Fruit fly (Drosophila melanogaster): Measurements from ENCODE around the gene ush.
A peak's percentile ranks its signal among the peaks of the same experiment; 100 is the strongest.

ush gene

dm6 chr2L:549637-550036 is 73.6 kb downstream of the ush start (continued):
- TF ChIP-seq sna (GFP tag; IDR thresholded peaks at IDR 0.05; ENCODE audit: partially characterized antibody) (0 out of 2 replicates have a peak, but pooled peaks have one; percentile 41), Ptx1 (GFP tag; IDR thresholded peaks at IDR 0.05) (0 out of 2 replicates have a peak, but pooled peaks have one; percentile 15), C15 (GFP tag; IDR thresholded peaks at IDR 0.05) (no peak), tna (GFP tag; IDR thresholded peaks at IDR 0.05; ENCODE audit: partially characterized antibody) (peak; percentile 46; the same call in 1 of the 2 replicates), row (GFP tag; IDR thresholded peaks at IDR 0.05) (peak; percentile 75), CG11247 (GFP tag; IDR thresholded peaks at IDR 0.05) (0 out of 2 replicates have a peak, but pooled peaks have one; percentile 8), Dll (GFP tag; IDR thresholded peaks at IDR 0.05; ENCODE audit: partially characterized antibody) (no peak), nerfin-1 (tag; optimal IDR thresholded peaks at IDR 0.05) (peak; percentile 27), CG4617 (GFP tag; optimal IDR thresholded peaks at IDR 0.05; ENCODE audit: borderline replicate concordance) (no peak), CG12299 (tag; optimal IDR thresholded peaks at IDR 0.05) (no peak), H15 (GFP tag; IDR thresholded peaks at IDR 0.05) (0 out of 3 replicates have a peak, but pooled peaks have one; percentile 12), Med (GFP tag) (peak; percentile 50), sens (GFP tag) (peak; percentile 3), MTF-1 (GFP tag; optimal IDR thresholded peaks at IDR 0.05; ENCODE audit: borderline replicate concordance) (no peak), HLH4C (GFP tag; IDR thresholded peaks at IDR 0.05; ENCODE audit: partially characterized antibody) (peak; percentile 76), Hey (tag; optimal IDR thresholded peaks at IDR 0.05) (peak; percentile 90), wor (GFP tag; IDR thresholded peaks at IDR 0.05) (no peak), bbx (GFP tag; IDR thresholded peaks at IDR 0.05; ENCODE audit: partially characterized antibody) (peak; percentile 54; the same call in 1 of the 2 replicates), Scr (GFP tag; IDR thresholded peaks at IDR 0.05; ENCODE audit: partially characterized antibody) (0 out of 2 replicates have a peak, but pooled peaks have one; percentile 31), CG8290 (GFP tag; optimal IDR thresholded peaks at IDR 0.05) (no peak), CG8290 (tag; optimal IDR thresholded peaks at IDR 0.05) (no peak), CG6791 (GFP tag; IDR thresholded peaks at IDR 0.05; ENCODE audit: partially characterized antibody) (peak; percentile 74), Nf-YC (tag; optimal IDR thresholded peaks at IDR 0.05) (peak; percentile 39), CG14860 (GFP tag; IDR thresholded peaks at IDR 0.05; ENCODE audit: partially characterized antibody) (peak; percentile 73), D19B (GFP tag; optimal IDR thresholded peaks at IDR 0.05) (peak; percentile 61), CG15011 (GFP tag; optimal IDR thresholded peaks at IDR 0.05) (no peak), CG13296 (GFP tag; optimal IDR thresholded peaks at IDR 0.05) (no peak), prd (optimal IDR thresholded peaks at IDR 0.05) (no peak), prd (GFP tag; IDR thresholded peaks at IDR 0.05) (0 out of 3 replicates have a peak, but pooled peaks have one; percentile 11), mld (GFP tag; IDR thresholded peaks at IDR 0.05; ENCODE audit: partially characterized antibody) (0 out of 3 replicates have a peak, but pooled peaks have one; percentile 40), E2f2 (GFP tag; IDR thresholded peaks at IDR 0.05) (no peak), esg (GFP tag; conservative IDR thresholded peaks at IDR 0.05) (no peak), inv (GFP tag; IDR thresholded peaks at IDR 0.05; ENCODE audit: partially characterized antibody) (peak; percentile 36; the same call in 1 of the 2 replicates)

- TF ChIP-seq oc (tag; optimal IDR thresholded peaks at IDR 0.05) (peak; percentile 22), CG30403 (GFP tag; optimal IDR thresholded peaks at IDR 0.05) (no peak), Kr (GFP tag; optimal IDR thresholded peaks at IDR 0.05) (no peak), onecut (GFP tag; IDR thresholded peaks at IDR 0.05) (no peak; the same call in 1 of the 2 replicates), Six4 (GFP tag; optimal IDR thresholded peaks at IDR 0.05) (no peak), zfh2 (GFP tag; optimal IDR thresholded peaks at IDR 0.05) (no peak), CG9727 (GFP tag; optimal IDR thresholded peaks at IDR 0.05) (no peak), Hmr (GFP tag; optimal IDR thresholded peaks at IDR 0.05) (no peak), Dad (GFP tag; optimal IDR thresholded peaks at IDR 0.05) (no peak), eyg (GFP tag; optimal IDR thresholded peaks at IDR 0.05) (no peak), dan (GFP tag; IDR thresholded peaks at IDR 0.05) (no peak), CG32772 (GFP tag; IDR thresholded peaks at IDR 0.05) (no peak), az2 (GFP tag; optimal IDR thresholded peaks at IDR 0.05) (no peak), al (GFP tag; IDR thresholded peaks at IDR 0.05) (no peak), exex (tag; optimal IDR thresholded peaks at IDR 0.05) (peak; percentile 34), CG10431 (GFP tag; optimal IDR thresholded peaks at IDR 0.05) (no peak), crol (GFP tag; IDR thresholded peaks at IDR 0.05) (peak; percentile 90), lilli (GFP tag; optimal IDR thresholded peaks at IDR 0.05) (no peak), wek (GFP tag; optimal IDR thresholded peaks at IDR 0.05) (no peak)
Measured at dm6 chr2L:552432-552929, 76.5 kb downstream of the ush start, which contains the start of gene Ets21C. Gene Ets21C, minus strand, starts transcription at chr2L:552923.

Data from whole organism, embryonic.